Worm (Caenorhabditis elegans) whole organism, L3 larva: ENCODE results near the gene comt-3.

Experiments
- lsy-12 ChIP-seq: sonication (generic microtip); optimal IDR thresholded peaks from 2 replicates; lab custom pipeline; 2016; ENCODE audit warnings: mild to moderate bottlenecking, missing genetic modification characterization, missing compliant biosample characterization
- nhr-12 ChIP-seq: fragments of 150-350 bp; optimal IDR thresholded peaks from 2 replicates; lab custom pipeline; 2014; ENCODE audit warnings: missing biosample characterization, missing genetic modification characterization
- ztf-11 ChIP-seq: fragments of 150-350 bp; optimal IDR thresholded peaks from 2 replicates; lab custom pipeline; 2014; ENCODE audit warnings: missing biosample characterization, missing genetic modification characterization

DNA sequence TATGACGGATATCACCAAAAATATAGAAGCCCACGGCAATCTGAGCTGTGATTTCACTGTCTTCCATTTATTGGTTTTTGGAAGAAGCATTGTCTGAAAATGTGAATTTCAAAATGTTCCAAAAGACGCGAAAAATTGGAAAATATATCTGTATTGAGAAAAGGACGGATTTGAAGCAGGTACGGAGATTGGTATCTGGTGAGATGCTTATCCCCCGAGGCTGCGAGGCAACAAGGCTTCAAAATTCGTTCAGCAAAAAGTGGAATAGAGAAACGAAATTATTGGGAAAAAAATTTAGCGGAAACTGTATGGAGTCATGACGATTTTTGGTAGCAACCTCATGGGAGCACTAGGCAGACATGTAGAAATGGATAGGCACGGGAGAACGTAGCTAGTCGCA is 45.8 kb downstream of the comt-3 start, which contains the start of gene F36F12.1:
- TF ChIP-seq ztf-11 (no peak), lsy-12 (tag; lab: Kevin White, UChicago) (no peak), nhr-12 (no peak)
